Fruit fly (Drosophila melanogaster) whole organism, embryonic: ENCODE measurements around the gene mRRF1.

Source experiments
- Bgb ChIP-seq: fragments of 200-800 bp; sonication (Bioruptor generic); IDR thresholded peaks from 2 replicates; pipeline ENCODE4 v1.3.6; 2022; ENCODE audit warnings: missing biosample characterization, missing genetic modification characterization; ENCODE audit not compliant: partially characterized antibody
- Bteb2 ChIP-seq: fragments of 200-800 bp; sonication (Bioruptor generic); optimal IDR thresholded peaks from 2 replicates; lab custom pipeline; 2016; ENCODE audit warnings: missing biosample characterization, missing genetic modification characterization
- CG1024 ChIP-seq: fragments of 200-800 bp; sonication (Bioruptor generic); IDR thresholded peaks from 2 replicates; pipeline ENCODE4 v1.3.6; 2022; ENCODE audit warnings: missing biosample characterization, missing genetic modification characterization
- CG12071 ChIP-seq: fragments of 200-800 bp; sonication (Bioruptor generic); optimal IDR thresholded peaks from 3 replicates; lab custom pipeline; 2018; ENCODE audit warnings: missing biosample characterization, mild to moderate bottlenecking, missing genetic modification characterization
- CG12219 ChIP-seq: fragments of 200-800 bp; sonication (Bioruptor generic); optimal IDR thresholded peaks from 3 replicates; lab custom pipeline; 2018; ENCODE audit warnings: missing biosample characterization, mild to moderate bottlenecking, missing genetic modification characterization
- CG17361 ChIP-seq: fragments of 200-800 bp; sonication (Bioruptor generic); IDR thresholded peaks from 3 replicates; pipeline ENCODE4 v1.3.6; 2022; ENCODE audit warnings: missing biosample characterization, missing genetic modification characterization
- CG30403 ChIP-seq: fragments of 200-800 bp; sonication (Bioruptor generic); optimal IDR thresholded peaks from 3 replicates; lab custom pipeline; 2016; ENCODE audit warnings: missing biosample characterization, missing genetic modification characterization
- CG31388 ChIP-seq: fragments of 200-800 bp; sonication (Bioruptor generic); optimal IDR thresholded peaks from 2 replicates; lab custom pipeline; 2016; ENCODE audit warnings: missing biosample characterization, missing genetic modification characterization
- CG3847 ChIP-seq: fragments of 200-800 bp; sonication (Bioruptor generic); IDR thresholded peaks from 2 replicates; pipeline ENCODE4 v1.3.6; 2022; ENCODE audit warnings: missing biosample characterization, missing genetic modification characterization
- CG6654 ChIP-seq: fragments of 200-800 bp; sonication (Bioruptor generic); optimal IDR thresholded peaks from 2 replicates; lab custom pipeline; 2017; ENCODE audit warnings: missing biosample characterization, mild to moderate bottlenecking, missing genetic modification characterization
- CG8290 ChIP-seq, 3 experiments: fragments of 200-800 bp; sonication (Bioruptor generic); optimal IDR thresholded peaks; 2 replicates each; lab custom pipeline; 2016 to 2019; ENCODE audit warnings: missing biosample characterization in 3 of 3, missing genetic modification characterization in 3 of 3, mild to moderate bottlenecking in 2 of 3, moderate library complexity in 1 of 3
- CG9932 ChIP-seq: fragments of 200-800 bp; sonication (Bioruptor generic); IDR thresholded peaks from 2 replicates; pipeline ENCODE4 v1.3.6; 2022; ENCODE audit warnings: missing biosample characterization, missing genetic modification characterization
- Deaf1 ChIP-seq: fragments of 200-800 bp; optimal IDR thresholded peaks from 3 replicates; lab custom pipeline; 2019; ENCODE audit warnings: missing biosample characterization, mild to moderate bottlenecking, missing genetic modification characterization, moderate library complexity
- Doc2 ChIP-seq: fragments of 200-800 bp; sonication (Bioruptor generic); IDR thresholded peaks from 2 replicates; pipeline ENCODE4 v1.3.6; 2022; ENCODE audit warnings: missing biosample characterization, missing genetic modification characterization
- Doc3 ChIP-seq: fragments of 200-800 bp; sonication (Bioruptor generic); IDR thresholded peaks from 3 replicates; pipeline ENCODE4 v1.3.6; 2022; ENCODE audit warnings: missing biosample characterization, missing genetic modification characterization; ENCODE audit not compliant: partially characterized antibody
- Drgx ChIP-seq: fragments of 200-800 bp; sonication (Bioruptor generic); IDR thresholded peaks from 2 replicates; pipeline ENCODE4 v1.3.6; 2022; ENCODE audit warnings: missing biosample characterization, missing genetic modification characterization
- HmgD ChIP-seq: fragments of 200-800 bp; sonication (Bioruptor generic); optimal IDR thresholded peaks from 3 replicates; lab custom pipeline; 2016; ENCODE audit warnings: missing biosample characterization, missing genetic modification characterization
- Jarid2 ChIP-seq: fragments of 200-800 bp; sonication (Bioruptor generic); optimal IDR thresholded peaks from 3 replicates; lab custom pipeline; 2017; ENCODE audit warnings: mild to moderate bottlenecking, missing biosample characterization, missing genetic modification reagents, missing genetic modification characterization
- Lim3 ChIP-seq: fragments of 200-800 bp; sonication (Bioruptor generic); IDR thresholded peaks from 2 replicates; pipeline ENCODE4 v1.3.6; 2022; ENCODE audit warnings: missing biosample characterization, missing genetic modification characterization
- Med ChIP-seq: fragments of 200-800 bp; sonication (Bioruptor generic); peaks from one replicate; lab custom pipeline; 2016; ENCODE audit warnings: missing biosample characterization, missing genetic modification characterization, mild to moderate bottlenecking, inconsistent platforms, moderate library complexity
- NC2α ChIP-seq: fragments of 200-800 bp; sonication (Bioruptor generic); optimal IDR thresholded peaks from 2 replicates; lab custom pipeline; 2016; ENCODE audit warnings: missing biosample characterization, missing genetic modification characterization
- Poxn ChIP-seq: fragments of 200-800 bp; sonication (Bioruptor generic); IDR thresholded peaks from 2 replicates; pipeline ENCODE4 v1.3.6; 2022; ENCODE audit warnings: missing biosample characterization, missing genetic modification characterization
- Rfx ChIP-seq: fragments of 200-800 bp; sonication (Bioruptor generic); IDR thresholded peaks from 2 replicates; pipeline ENCODE4 v1.3.6; 2022; ENCODE audit warnings: missing biosample characterization, missing genetic modification characterization
- Trl ChIP-seq, 3 experiments: fragments of >200 bp in 2 of 3; fragments of 200-800 bp in 1 of 3; sonication (Bioruptor generic) in 1 of 3; optimal IDR thresholded peaks; 2 replicates in 1 of 3; 3 replicates in 2 of 3; lab custom pipeline; 2016 to 2017; ENCODE audit warnings: missing biosample characterization in 1 of 3, missing genetic modification characterization in 1 of 3
- Vsx1 ChIP-seq: fragments of 200-800 bp; sonication (Bioruptor generic); optimal IDR thresholded peaks from 2 replicates; lab custom pipeline; 2017; ENCODE audit warnings: missing biosample characterization, mild to moderate bottlenecking, missing genetic modification characterization, missing genetic modification reagents
- YL-1 ChIP-seq: fragments of 200-800 bp; sonication (Bioruptor generic); optimal IDR thresholded peaks from 3 replicates; lab custom pipeline; 2017; ENCODE audit warnings: missing biosample characterization, mild to moderate bottlenecking, missing genetic modification characterization
- ato ChIP-seq: fragments of 200-800 bp; sonication (Bioruptor generic); IDR thresholded peaks from 2 replicates; pipeline ENCODE4 v1.3.6; 2022; ENCODE audit warnings: missing biosample characterization, missing genetic modification characterization; ENCODE audit not compliant: partially characterized antibody
- ci ChIP-seq: fragments of 200-800 bp; sonication (Bioruptor generic); IDR thresholded peaks from 3 replicates; pipeline ENCODE4 v1.3.6; 2022; ENCODE audit warnings: missing biosample characterization, missing genetic modification characterization
- dpn ChIP-seq, 2 experiments: fragments of 200-800 bp; sonication (Bioruptor generic); optimal IDR thresholded peaks; 3 replicates each; lab custom pipeline; 2016; ENCODE audit warnings: missing biosample characterization in 2 of 2, missing genetic modification characterization in 2 of 2
- dysf ChIP-seq: fragments of 200-800 bp; sonication (Bioruptor generic); IDR thresholded peaks from 3 replicates; pipeline ENCODE4 v1.3.6; 2022; ENCODE audit warnings: missing biosample characterization, missing genetic modification characterization
- exex ChIP-seq: fragments of 200-800 bp; sonication (Bioruptor generic); optimal IDR thresholded peaks from 4 replicates; lab custom pipeline; 2018; ENCODE audit warnings: missing biosample characterization, mild to moderate bottlenecking, missing genetic modification characterization, moderate library complexity
- lbe ChIP-seq: fragments of 200-800 bp; sonication (Bioruptor generic); optimal IDR thresholded peaks from 2 replicates; lab custom pipeline; 2016; ENCODE audit warnings: missing biosample characterization, mild to moderate bottlenecking, missing genetic modification characterization
- nom ChIP-seq: fragments of 200-800 bp; sonication (Bioruptor generic); optimal IDR thresholded peaks from 2 replicates; lab custom pipeline; 2017; ENCODE audit warnings: missing biosample characterization, missing genetic modification characterization, mild to moderate bottlenecking, moderate library complexity, missing genetic modification reagents
- pho ChIP-seq: fragments of 200-800 bp; sonication (Bioruptor generic); optimal IDR thresholded peaks from 2 replicates; lab custom pipeline; 2016; ENCODE audit warnings: missing biosample characterization, missing genetic modification characterization
- repo ChIP-seq: fragments of 200-800 bp; sonication (Bioruptor generic); optimal IDR thresholded peaks from 2 replicates; lab custom pipeline; 2016; ENCODE audit warnings: missing biosample characterization, missing genetic modification characterization
- tna ChIP-seq: fragments of 200-800 bp; sonication (Bioruptor generic); IDR thresholded peaks from 2 replicates; pipeline ENCODE4 v1.3.6; 2022; ENCODE audit warnings: missing biosample characterization, missing genetic modification characterization; ENCODE audit not compliant: partially characterized antibody
- trem ChIP-seq: fragments of 200-800 bp; optimal IDR thresholded peaks from 3 replicates; lab custom pipeline; 2019; ENCODE audit warnings: missing biosample characterization, mild to moderate bottlenecking, missing genetic modification characterization, moderate library complexity
- tx ChIP-seq: fragments of 200-800 bp; sonication (Bioruptor generic); optimal IDR thresholded peaks from 2 replicates; lab custom pipeline; 2016; ENCODE audit warnings: missing biosample characterization, missing genetic modification characterization
- vvl ChIP-seq: fragments of 200-800 bp; sonication (Bioruptor generic); IDR thresholded peaks from 2 replicates; pipeline ENCODE4 v1.3.6; 2022; ENCODE audit warnings: missing biosample characterization, missing genetic modification characterization
- z ChIP-seq: fragments of 200-800 bp; sonication (Bioruptor generic); IDR thresholded peaks from 3 replicates; pipeline ENCODE4 v1.3.6; 2022; ENCODE audit warnings: missing biosample characterization, missing genetic modification characterization

The mRRF1 gene

dm6 chr3L:9339021-9339420, 25.1 kb upstream of the mRRF1 start (continued):
- TF ChIP-seq CG12071 (GFP tag; lab: Kevin White, UChicago): no peak
- 0 out of 2 replicates have a peak, but pooled peaks have one; percentile 25 for TF ChIP-seq Rfx (GFP tag; lab: Robert Waterston, UW)
- TF ChIP-seq Bteb2 (GFP tag; lab: Kevin White, UChicago): no peak
- no peak for TF ChIP-seq trem (tag; lab: Kevin White, UChicago)
- TF ChIP-seq Doc3 (GFP tag; lab: Robert Waterston, UW): no peak
- no peak for TF ChIP-seq CG12219
- no peak for TF ChIP-seq CG17361 (GFP tag; lab: Robert Waterston, UW)
- TF ChIP-seq YL-1 (GFP tag; lab: Kevin White, UChicago): no peak
- TF ChIP-seq Doc2 (GFP tag; lab: Robert Waterston, UW): no peak
- no peak for TF ChIP-seq tx (GFP tag; lab: Kevin White, UChicago)
- no peak for TF ChIP-seq NC2α (GFP tag; lab: Kevin White, UChicago)
- TF ChIP-seq CG9932 (GFP tag; lab: Robert Waterston, UW): peak; percentile 26; the same call in 1 of the 2 replicates
- TF ChIP-seq CG1024 (GFP tag; lab: Robert Waterston, UW): no peak
- TF ChIP-seq Deaf1 (tag; lab: Kevin White, UChicago): no peak
- no peak for TF ChIP-seq lbe (GFP tag; lab: Kevin White, UChicago)
- no peak for TF ChIP-seq CG6654 (GFP tag; lab: Kevin White, UChicago)
- TF ChIP-seq repo (GFP tag; lab: Kevin White, UChicago): no peak
- TF ChIP-seq CG3847 (GFP tag; lab: Robert Waterston, UW): no peak
- no peak for TF ChIP-seq HmgD
- no peak for TF ChIP-seq CG30403 (GFP tag; lab: Kevin White, UChicago)
- peak; percentile 7; the same call in 1 of the 3 replicates for TF ChIP-seq dysf (GFP tag; lab: Robert Waterston, UW)
- no peak for TF ChIP-seq dpn (GFP tag; optimal IDR thresholded peaks at IDR 0.05; lab: Kevin White, UChicago)
- no peak for TF ChIP-seq CG31388 (GFP tag; lab: Kevin White, UChicago)
- TF ChIP-seq, all 482 proteins: peak for 14

- TF ChIP-seq Med (GFP tag; lab: Kevin White, UChicago) (peak; percentile 69), Vsx1 (GFP tag; lab: Kevin White, UChicago) (peak; percentile 6), Bgb (0 out of 2 replicates have a peak, but pooled peaks have one; percentile 10), z (GFP tag; lab: Robert Waterston, UW) (peak; percentile 56; the same call in 2 of the 3 replicates), ato (GFP tag; lab: Robert Waterston, UW) (no peak), exex (tag; lab: Kevin White, UChicago) (no peak), vvl (peak; percentile 47; the same call in 1 of the 2 replicates), Jarid2 (GFP tag; lab: Kevin White, UChicago) (peak; percentile 46), Trl (optimal IDR thresholded peaks at IDR 0.05; lab: Kevin White, UChicago) (peak; percentile 70 to 82), Trl (GFP tag; optimal IDR thresholded peaks at IDR 0.05; lab: Kevin White, UChicago) (no peak), Lim3 (GFP tag; lab: Robert Waterston, UW) (no peak), nom (peak; percentile 12), Poxn (GFP tag; lab: Robert Waterston, UW) (no peak), Drgx (GFP tag; lab: Robert Waterston, UW) (0 out of 2 replicates have a peak, but pooled peaks have one; percentile 28), ci (GFP tag; lab: Robert Waterston, UW) (peak; percentile 18; the same call in 1 of the 3 replicates), CG8290 (GFP tag; optimal IDR thresholded peaks at IDR 0.05; lab: Kevin White, UChicago) (no peak), CG8290 (tag; optimal IDR thresholded peaks at IDR 0.05; lab: Kevin White, UChicago) (peak in 1 of 2 experiments; percentile 42), tna (GFP tag; lab: Robert Waterston, UW) (0 out of 2 replicates have a peak, but pooled peaks have one; percentile 23), pho (GFP tag; lab: Kevin White, UChicago) (no peak)
- TF ChIP-seq, all 482 proteins: peak for 12
Observed at dm6 chr3L:9340232-9340631, 23.9 kb upstream of the mRRF1 start.
